Fruit fly (Drosophila melanogaster): Measurements from ENCODE around the gene CG8500.

The CG8500 gene

dm6 chr3R:9783240-9783917, 1.1 kb upstream of the CG8500 start (continued):
- TF ChIP-seq dmrt11E (tag; optimal IDR thresholded peaks at IDR 0.05): peak; percentile 2
- peak in 1 of 2 experiments; percentile 33 for TF ChIP-seq bsh (GFP tag; optimal IDR thresholded peaks at IDR 0.05)
- peak; percentile 14 for TF ChIP-seq tap (tag; optimal IDR thresholded peaks at IDR 0.05)
- TF ChIP-seq Hr51 (GFP tag; optimal IDR thresholded peaks at IDR 0.05): peak in 1 of 2 experiments; percentile 36
- peak; percentile 9 for TF ChIP-seq Dek (tag; optimal IDR thresholded peaks at IDR 0.05)
- TF ChIP-seq CG18599 (GFP tag; optimal IDR thresholded peaks at IDR 0.05): peak; percentile 7
- peak; percentile 41 for TF ChIP-seq CG7839 (tag; optimal IDR thresholded peaks at IDR 0.05)
- TF ChIP-seq CG2712 (tag; optimal IDR thresholded peaks at IDR 0.05): peak; percentile 35
- TF ChIP-seq ftz-f1 (GFP tag; optimal IDR thresholded peaks at IDR 0.05): no peak
- no peak for TF ChIP-seq H15 (GFP tag; IDR thresholded peaks at IDR 0.05)
- TF ChIP-seq toy (GFP tag; IDR thresholded peaks at IDR 0.05): no peak
- TF ChIP-seq grau (tag; optimal IDR thresholded peaks at IDR 0.05): peak; percentile 15
- TF ChIP-seq CG18262 (tag; optimal IDR thresholded peaks at IDR 0.05): peak; percentile 27
- peak in 1 of 2 experiments; percentile 52 for TF ChIP-seq Hr78 (GFP tag; optimal IDR thresholded peaks at IDR 0.05)
- peak; percentile 5 for TF ChIP-seq nmo (GFP tag; optimal IDR thresholded peaks at IDR 0.05)
- peak; percentile 2 for TF ChIP-seq Fer1 (GFP tag; optimal IDR thresholded peaks at IDR 0.05)
- peak; percentile 79 for TF ChIP-seq CG11696 (GFP tag; IDR thresholded peaks at IDR 0.05)
- TF ChIP-seq prd (optimal IDR thresholded peaks at IDR 0.05): no peak
- 0 out of 3 replicates have a peak, but pooled peaks have one; percentile 17 for TF ChIP-seq prd (GFP tag; IDR thresholded peaks at IDR 0.05)
- TF ChIP-seq PHDP (tag; optimal IDR thresholded peaks at IDR 0.05): peak; percentile 26

- TF ChIP-seq CG3838 (GFP tag; optimal IDR thresholded peaks at IDR 0.05): no peak
- TF ChIP-seq CG17361 (GFP tag; IDR thresholded peaks at IDR 0.05): peak; percentile 69
- no peak for TF ChIP-seq Ada2b (GFP tag; IDR thresholded peaks at IDR 0.05)
- TF ChIP-seq scrt (GFP tag; optimal IDR thresholded peaks at IDR 0.05): no peak
- TF ChIP-seq CG10431 (GFP tag; optimal IDR thresholded peaks at IDR 0.05): no peak
- peak; percentile 72 for TF ChIP-seq Myb (GFP tag; optimal IDR thresholded peaks at IDR 0.05)
- TF ChIP-seq sqz (GFP tag; optimal IDR thresholded peaks at IDR 0.05): no peak
- TF ChIP-seq CG12071 (GFP tag; optimal IDR thresholded peaks at IDR 0.05): no peak
- peak; percentile 76 for TF ChIP-seq CoRest (tag; optimal IDR thresholded peaks at IDR 0.05)
- TF ChIP-seq Stat92E (GFP tag; optimal IDR thresholded peaks at IDR 0.05): no peak
- no peak for TF ChIP-seq CG15269 (tag; optimal IDR thresholded peaks at IDR 0.05)
- TF ChIP-seq so (GFP tag; IDR thresholded peaks at IDR 0.05): no peak
- no peak for TF ChIP-seq CG13296 (GFP tag; optimal IDR thresholded peaks at IDR 0.05)
- peak; percentile 39 for TF ChIP-seq Sry-δ (GFP tag; optimal IDR thresholded peaks at IDR 0.05)
- peak; percentile 91 for TF ChIP-seq Ets65A (GFP tag)
- peak; percentile 31 for TF ChIP-seq CG8924 (tag; optimal IDR thresholded peaks at IDR 0.05)
- TF ChIP-seq CG2712 (tag; optimal IDR thresholded peaks at IDR 0.05): peak; percentile 47
- peak; percentile 71 for TF ChIP-seq sug (tag; optimal IDR thresholded peaks at IDR 0.05)
- TF ChIP-seq CG31224 (GFP tag; IDR thresholded peaks at IDR 0.05): peak; percentile 20; the same call in 1 of the 2 replicates
- no peak for TF ChIP-seq jigr1 (GFP tag; IDR thresholded peaks at IDR 0.05)
- no peak for TF ChIP-seq sisA (GFP tag; IDR thresholded peaks at IDR 0.05)
- no peak for TF ChIP-seq ATbp (GFP tag; optimal IDR thresholded peaks at IDR 0.05)
- TF ChIP-seq CG15011 (GFP tag; optimal IDR thresholded peaks at IDR 0.05): no peak
- TF ChIP-seq Lpt (GFP tag; optimal IDR thresholded peaks at IDR 0.05): no peak
- no peak for TF ChIP-seq gsb (GFP tag; IDR thresholded peaks at IDR 0.05)
- TF ChIP-seq Adf1 (GFP tag; IDR thresholded peaks at IDR 0.05): no peak
- peak; percentile 26 for TF ChIP-seq Dad (GFP tag; optimal IDR thresholded peaks at IDR 0.05)
- no peak for TF ChIP-seq ap (GFP tag; IDR thresholded peaks at IDR 0.05)
- peak; percentile 32 for TF ChIP-seq Dp (GFP tag; optimal IDR thresholded peaks at IDR 0.05)
Observed at dm6 chr3R:9791177-9791806, 6.8 kb downstream of the CG8500 start, which contains the start of the genes CG12945 and CG8507. Gene CG12945 (minus strand): TSS chr3R:9791221. Gene CG8507 (plus strand): TSS chr3R:9791483.

Measured in whole organism, embryonic.